Worm (Caenorhabditis elegans) whole organism, L4 larva: Measurements from ENCODE around the gene vps-52.

Source experiments
- F49E8.2 ChIP-seq: sonication (generic microtip); optimal IDR thresholded peaks from 2 replicates; lab custom pipeline; 2016; ENCODE audit warnings: missing compliant biosample characterization, mild to moderate bottlenecking, missing genetic modification characterization, borderline replicate concordance
- ceh-20 ChIP-seq: fragments of 200-800 bp; sonication (Bioruptor generic); IDR thresholded peaks from 2 replicates; pipeline ENCODE4 v1.3.6; 2022; ENCODE audit warnings: missing genetic modification reagents, missing genetic modification characterization, missing compliant biosample characterization
- fos-1 ChIP-seq: fragments of 150-350 bp; optimal IDR thresholded peaks from 2 replicates; lab custom pipeline; 2014; ENCODE audit warnings: missing biosample characterization, missing genetic modification characterization
- lsy-2 ChIP-seq, 2 experiments: fragments of 150-350 bp in 1 of 2; sonication (generic microtip) in 1 of 2; optimal IDR thresholded peaks; 2 replicates each; lab custom pipeline; 2014 to 2017; ENCODE audit warnings: missing biosample characterization in 2 of 2, missing genetic modification characterization in 2 of 2
- mxl-3 ChIP-seq: fragments of 200-800 bp; sonication (Bioruptor generic); optimal IDR thresholded peaks from 2 replicates; lab custom pipeline; 2018; ENCODE audit warnings: mild to moderate bottlenecking, missing genetic modification characterization, missing compliant biosample characterization
- unc-39 ChIP-seq: sonication (generic microtip); optimal IDR thresholded peaks from 2 replicates; lab custom pipeline; 2017; ENCODE audit warnings: missing biosample characterization, missing genetic modification characterization
- ztf-11 ChIP-seq: fragments of 150-350 bp; optimal IDR thresholded peaks from 2 replicates; lab custom pipeline; 2014; ENCODE audit warnings: missing biosample characterization, missing genetic modification characterization

DNA sequence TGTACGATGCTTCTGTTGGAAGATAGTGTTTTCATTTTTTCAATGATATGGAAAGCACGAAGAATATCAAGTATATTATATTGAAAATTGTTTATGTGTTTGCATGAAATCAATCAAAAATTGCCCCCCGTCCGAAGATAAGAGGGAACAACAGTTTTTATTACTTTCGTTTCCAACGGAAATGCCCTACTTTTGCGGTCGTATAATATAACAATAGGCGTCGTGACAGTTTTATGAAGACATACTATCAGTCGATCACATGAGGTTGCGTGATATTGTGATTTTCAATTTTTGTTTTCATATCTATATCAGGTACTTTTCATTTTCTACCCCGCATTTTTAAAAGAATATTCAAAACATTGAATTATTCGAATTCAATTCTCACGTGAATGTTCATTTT is 30.9 kb downstream of the vps-52 start:
- TF ChIP-seq lsy-2 (tag; optimal IDR thresholded peaks at IDR 0.05; lab: Kevin White, UChicago) (no peak), ceh-20 (GFP tag; lab: Robert Waterston, UW) (peak; percentile 53; the same call in 1 of the 2 replicates), F49E8.2 (tag; lab: Kevin White, UChicago) (no peak), fos-1 (tag; lab: Kevin White, UChicago) (no peak), mxl-3 (GFP tag; lab: Kevin White, UChicago) (no peak), unc-39 (no peak), ztf-11 (tag; lab: Kevin White, UChicago) (no peak)
